Worm (Caenorhabditis elegans) whole organism, L1 larva: ENCODE results near the gene B0546.3.

Experiments
- C34B4.2 ChIP-seq: sonication (generic microtip); optimal IDR thresholded peaks from 2 replicates; lab custom pipeline; 2017; ENCODE audit warnings: mild to moderate bottlenecking, missing genetic modification characterization, missing compliant biosample characterization
- F16B12.6 ChIP-seq: fragments of 150-350 bp; optimal IDR thresholded peaks from 2 replicates; lab custom pipeline; 2014; ENCODE audit warnings: missing biosample characterization, missing genetic modification characterization
- alr-1 ChIP-seq: fragments of 200-800 bp; sonication (Bioruptor generic); optimal IDR thresholded peaks from 2 replicates; lab custom pipeline; 2018; ENCODE audit warnings: borderline replicate concordance, mild to moderate bottlenecking, missing genetic modification characterization, missing compliant biosample characterization
- aly-2 ChIP-seq: fragments of 150-350 bp; optimal IDR thresholded peaks from 2 replicates; lab custom pipeline; 2014; ENCODE audit warnings: missing biosample characterization, missing genetic modification characterization
- ama-1 ChIP-seq: fragments of 150-350 bp; optimal IDR thresholded peaks from 2 replicates; lab custom pipeline; 2014
- ceh-82 ChIP-seq, 3 experiments: fragments of 150-350 bp in 1 of 3; sonication (generic microtip) in 2 of 3; optimal IDR thresholded peaks; 2 replicates each; lab custom pipeline; 2014 to 2017; ENCODE audit warnings: missing biosample characterization in 3 of 3, missing genetic modification characterization in 3 of 3
- ceh-90 ChIP-seq: sonication (generic microtip); optimal IDR thresholded peaks from 2 replicates; lab custom pipeline; 2016; ENCODE audit warnings: missing genetic modification characterization, missing compliant biosample characterization
- dpl-1 ChIP-seq, 3 experiments: fragments of 150-350 bp in 2 of 3; sonication (generic microtip) in 1 of 3; optimal IDR thresholded peaks; 2 replicates each; lab custom pipeline; 2014 to 2017; ENCODE audit warnings: missing biosample characterization in 3 of 3, missing genetic modification characterization in 3 of 3, missing genetic modification reagents in 3 of 3
- dsc-1 ChIP-seq: sonication (generic microtip); optimal IDR thresholded peaks from 2 replicates; lab custom pipeline; 2016; ENCODE audit warnings: mild to moderate bottlenecking, missing genetic modification characterization, missing compliant biosample characterization
- efl-1 ChIP-seq, 4 experiments: fragments of 150-350 bp; optimal IDR thresholded peaks in 3 of 4; peaks in 1 of 4; 1 replicate in 1 of 4; 2 replicates in 3 of 4; lab custom pipeline; 2014; ENCODE audit warnings: missing biosample characterization in 2 of 4, missing genetic modification characterization in 2 of 4, missing genetic modification reagents in 2 of 4
- egl-27 ChIP-seq, 2 experiments: fragments of 150-350 bp in 1 of 2; sonication (generic microtip); optimal IDR thresholded peaks; 3 replicates each; lab custom pipeline; 2017 to 2018; ENCODE audit warnings: missing biosample characterization in 2 of 2, missing genetic modification characterization in 2 of 2, missing genetic modification reagents in 2 of 2
- elt-2 ChIP-seq: sonication (generic microtip); optimal IDR thresholded peaks from 2 replicates; lab custom pipeline; 2016; ENCODE audit warnings: missing genetic modification characterization, mild to moderate bottlenecking, inconsistent platforms, missing compliant biosample characterization, missing genetic modification reagents
- fkh-10 ChIP-seq: sonication (generic microtip); optimal IDR thresholded peaks from 2 replicates; lab custom pipeline; 2017; ENCODE audit warnings: missing biosample characterization, missing genetic modification reagents, missing genetic modification characterization
- fkh-8 ChIP-seq: sonication (generic microtip); optimal IDR thresholded peaks from 2 replicates; lab custom pipeline; 2016; ENCODE audit warnings: mild to moderate bottlenecking, missing genetic modification characterization, missing compliant biosample characterization
- hlh-17 ChIP-seq: fragments of 200-800 bp; sonication (Bioruptor generic); optimal IDR thresholded peaks from 2 replicates; lab custom pipeline; 2018; ENCODE audit warnings: missing genetic modification characterization, mild to moderate bottlenecking, missing compliant biosample characterization, moderate library complexity, borderline replicate concordance
- hlh-4 ChIP-seq: sonication (generic microtip); optimal IDR thresholded peaks from 2 replicates; lab custom pipeline; 2016; ENCODE audit warnings: mild to moderate bottlenecking, missing genetic modification characterization, missing compliant biosample characterization
- hpl-2 ChIP-seq: fragments of 150-350 bp; optimal IDR thresholded peaks from 2 replicates; lab custom pipeline; 2014; ENCODE audit warnings: missing biosample characterization, missing genetic modification reagents, missing genetic modification characterization
- irx-1 ChIP-seq: sonication (generic microtip); optimal IDR thresholded peaks from 2 replicates; lab custom pipeline; 2016; ENCODE audit warnings: missing genetic modification characterization, missing compliant biosample characterization
- isw-1 ChIP-seq: fragments of 200-800 bp; sonication (Bioruptor generic); IDR thresholded peaks from 2 replicates; pipeline ENCODE4 v1.3.6; 2022; ENCODE audit warnings: missing genetic modification characterization, missing compliant biosample characterization
- lin-35 ChIP-seq, 2 experiments: fragments of 150-350 bp; optimal IDR thresholded peaks; 2 replicates each; lab custom pipeline; 2014; ENCODE audit warnings: missing biosample characterization in 2 of 2, missing genetic modification characterization in 2 of 2, missing genetic modification reagents in 2 of 2
- lin-39 ChIP-seq: fragments of 150-350 bp; optimal IDR thresholded peaks from 2 replicates; lab custom pipeline; 2014; ENCODE audit warnings: missing biosample characterization, missing genetic modification reagents, missing genetic modification characterization
- lir-3 ChIP-seq: sonication (generic microtip); optimal IDR thresholded peaks from 2 replicates; lab custom pipeline; 2016; ENCODE audit warnings: mild to moderate bottlenecking, missing genetic modification characterization, moderate library complexity, missing compliant biosample characterization; ENCODE audit not compliant: poor library complexity
- lsy-2 ChIP-seq, 2 experiments: fragments of 150-350 bp; optimal IDR thresholded peaks; 2 replicates each; lab custom pipeline; 2014; ENCODE audit warnings: missing biosample characterization in 2 of 2, missing genetic modification characterization in 2 of 2
- mab-9 ChIP-seq: fragments of 200-800 bp; sonication (Bioruptor generic); IDR thresholded peaks from 2 replicates; pipeline ENCODE4 v1.3.6; 2022; ENCODE audit warnings: missing genetic modification reagents, missing genetic modification characterization, missing compliant biosample characterization
- mdl-1 ChIP-seq, 2 experiments: fragments of 150-350 bp; optimal IDR thresholded peaks; 2 replicates each; lab custom pipeline; 2014 to 2017; ENCODE audit warnings: missing biosample characterization in 2 of 2, missing genetic modification characterization in 2 of 2, inconsistent platforms in 1 of 2
- mep-1 ChIP-seq: fragments of 150-350 bp; optimal IDR thresholded peaks from 2 replicates; lab custom pipeline; 2014; ENCODE audit warnings: missing biosample characterization, missing genetic modification characterization
- nhr-12 ChIP-seq: sonication (generic microtip); optimal IDR thresholded peaks from 2 replicates; lab custom pipeline; 2017; ENCODE audit warnings: missing biosample characterization, missing genetic modification characterization
- nhr-76 ChIP-seq: sonication (generic microtip); optimal IDR thresholded peaks from 2 replicates; lab custom pipeline; 2017; ENCODE audit warnings: missing biosample characterization, missing genetic modification characterization
- nhr-77 ChIP-seq: fragments of 150-350 bp; optimal IDR thresholded peaks from 2 replicates; lab custom pipeline; 2014; ENCODE audit warnings: missing biosample characterization, missing genetic modification characterization
- nhr-85 ChIP-seq: sonication (generic microtip); peaks from one replicate; lab custom pipeline; 2016; ENCODE audit warnings: missing genetic modification characterization, inconsistent platforms, missing compliant biosample characterization
- pag-3 ChIP-seq: sonication (generic microtip); optimal IDR thresholded peaks from 2 replicates; lab custom pipeline; 2017; ENCODE audit warnings: missing genetic modification characterization, mild to moderate bottlenecking, missing compliant biosample characterization, antibody characterized with exemption, borderline replicate concordance; ENCODE audit not compliant: insufficient read depth
- snpc-4 ChIP-seq: fragments of 150-350 bp; optimal IDR thresholded peaks from 2 replicates; lab custom pipeline; 2014; ENCODE audit warnings: missing biosample characterization, missing genetic modification characterization
- snu-23 ChIP-seq: sonication (generic microtip); optimal IDR thresholded peaks from 2 replicates; lab custom pipeline; 2016; ENCODE audit warnings: missing genetic modification characterization, missing compliant biosample characterization
- sptf-1 ChIP-seq: fragments of 150-350 bp; optimal IDR thresholded peaks from 2 replicates; lab custom pipeline; 2014; ENCODE audit warnings: missing biosample characterization, missing genetic modification characterization
- tbx-2 ChIP-seq: sonication (generic microtip); optimal IDR thresholded peaks from 2 replicates; lab custom pipeline; 2016; ENCODE audit warnings: missing genetic modification characterization, missing compliant biosample characterization
- unc-130 ChIP-seq: fragments of 150-350 bp; optimal IDR thresholded peaks from 2 replicates; lab custom pipeline; 2017; ENCODE audit warnings: missing biosample characterization, missing genetic modification characterization, inconsistent platforms
- unc-62 ChIP-seq: fragments of 150-350 bp; optimal IDR thresholded peaks from 2 replicates; lab custom pipeline; 2014; ENCODE audit warnings: missing biosample characterization, missing genetic modification reagents, missing genetic modification characterization
- unc-86 ChIP-seq: sonication (generic microtip); optimal IDR thresholded peaks from 2 replicates; lab custom pipeline; 2016; ENCODE audit warnings: missing genetic modification characterization, missing compliant biosample characterization
- unc-98 ChIP-seq: fragments of 200-800 bp; sonication (Bioruptor generic); IDR thresholded peaks from 2 replicates; pipeline ENCODE4 v1.3.6; 2022; ENCODE audit warnings: missing genetic modification characterization, missing compliant biosample characterization
- xbp-1 ChIP-seq: sonication (generic microtip); optimal IDR thresholded peaks from 2 replicates; lab custom pipeline; 2016; ENCODE audit warnings: missing genetic modification characterization, missing compliant biosample characterization
- zag-1 ChIP-seq: fragments of 150-350 bp; optimal IDR thresholded peaks from 2 replicates; lab custom pipeline; 2014; ENCODE audit warnings: missing biosample characterization, missing genetic modification characterization
- zip-4 ChIP-seq: fragments of 200-800 bp; sonication (Bioruptor generic); optimal IDR thresholded peaks from 2 replicates; lab custom pipeline; 2018; ENCODE audit warnings: mild to moderate bottlenecking, missing genetic modification characterization, moderate library complexity, missing compliant biosample characterization
- ztf-4 ChIP-seq: fragments of 150-350 bp; optimal IDR thresholded peaks from 2 replicates; lab custom pipeline; 2014; ENCODE audit warnings: missing biosample characterization, missing genetic modification characterization

Gene B0546.3

ce11 chrIV:3400941-3401340 lies 18.3 kb upstream of the B0546.3 start:
- TF ChIP-seq fkh-10 (no peak), elt-2 (tag; lab: Kevin White, UChicago) (peak; percentile 58), nhr-12 (tag; lab: Kevin White, UChicago) (no peak), tbx-2 (no peak)

- no peak for TF ChIP-seq sptf-1 (tag; lab: Kevin White, UChicago)
- peak in 1 of 2 experiments; percentile 37 for TF ChIP-seq mdl-1 (tag; optimal IDR thresholded peaks at IDR 0.05; lab: Kevin White, UChicago)
- peak; percentile 4 for TF ChIP-seq fkh-10
- TF ChIP-seq nhr-77 (tag; lab: Kevin White, UChicago): peak; percentile 29
- TF ChIP-seq zag-1 (tag; lab: Kevin White, UChicago): no peak
- TF ChIP-seq efl-1 (optimal IDR thresholded peaks at IDR 0.05; lab: Kevin White, UChicago): peak; percentile 46 to 61
- TF ChIP-seq efl-1 (GFP tag; optimal IDR thresholded peaks at IDR 0.05 in 1 of 2; lab: Kevin White, UChicago): peak; percentile 56 to 94
- peak; percentile 40 for TF ChIP-seq mep-1
- peak; percentile 92 for TF ChIP-seq F16B12.6 (tag; lab: Kevin White, UChicago)
- peak; percentile 69 for TF ChIP-seq nhr-85
- no peak for TF ChIP-seq aly-2 (tag; lab: Kevin White, UChicago)
- peak; percentile 26 to 59 for TF ChIP-seq lin-35 (GFP tag; optimal IDR thresholded peaks at IDR 0.05; lab: Kevin White, UChicago)
- TF ChIP-seq unc-98 (GFP tag; lab: Robert Waterston, UW): no peak
- TF ChIP-seq dsc-1 (tag; lab: Kevin White, UChicago): peak; percentile 16
- TF ChIP-seq ceh-82 (tag; optimal IDR thresholded peaks at IDR 0.05; lab: Kevin White, UChicago): peak in 1 of 3 experiments; percentile 48
- no peak for TF ChIP-seq ztf-4 (tag; lab: Kevin White, UChicago)
- TF ChIP-seq unc-86 (tag; lab: Kevin White, UChicago): peak; percentile 11
- TF ChIP-seq tbx-2: peak; percentile 41
- TF ChIP-seq xbp-1 (tag; lab: Kevin White, UChicago): peak; percentile 10
- TF ChIP-seq snu-23: peak; percentile 38
- TF ChIP-seq dpl-1 (GFP tag; optimal IDR thresholded peaks at IDR 0.05; lab: Kevin White, UChicago): peak; percentile 37 to 56 (median 48)
- peak; percentile 88 to 97 for TF ChIP-seq lsy-2 (tag; optimal IDR thresholded peaks at IDR 0.05; lab: Kevin White, UChicago)
- peak; percentile 54 for TF ChIP-seq fkh-8 (tag; lab: Kevin White, UChicago)
- TF ChIP-seq unc-130: peak; percentile 23
These were observed 16.5 kb upstream of the B0546.3 start, which contains the start of the genes dyf-3 and pdhb-1 for ce11 chrIV:3399015-3399722. Gene dyf-3, minus strand, starts transcription at chrIV:3399231. Gene pdhb-1, plus strand, starts transcription at chrIV:3399672.

- no peak for TF ChIP-seq alr-1 (tag; lab: Kevin White, UChicago)
- TF ChIP-seq lir-3 (tag; lab: Kevin White, UChicago): no peak
- TF ChIP-seq zip-4 (GFP tag; lab: Kevin White, UChicago): no peak
- TF ChIP-seq ceh-90 (tag; lab: Kevin White, UChicago): no peak
- TF ChIP-seq egl-27 (tag; optimal IDR thresholded peaks at IDR 0.05; lab: Kevin White, UChicago): no peak
- no peak for TF ChIP-seq dpl-1 (GFP tag; optimal IDR thresholded peaks at IDR 0.05; lab: Kevin White, UChicago)
- TF ChIP-seq mab-9 (GFP tag; lab: Robert Waterston, UW): no peak
- no peak for TF ChIP-seq unc-86 (tag; lab: Kevin White, UChicago)
These were observed 15.4 kb upstream of the B0546.3 start for ce11 chrIV:3398078-3398477.

- TF ChIP-seq isw-1 (GFP tag; lab: Robert Waterston, UW) (no peak), irx-1 (tag; lab: Kevin White, UChicago) (no peak), alr-1 (tag; lab: Kevin White, UChicago) (no peak), hpl-2 (GFP tag; lab: Kevin White, UChicago) (no peak), mab-9 (GFP tag; lab: Robert Waterston, UW) (no peak), lin-39 (no peak), dsc-1 (tag; lab: Kevin White, UChicago) (no peak), pag-3 (tag; lab: Kevin White, UChicago) (no peak), snu-23 (no peak), lin-35 (GFP tag; optimal IDR thresholded peaks at IDR 0.05; lab: Kevin White, UChicago) (no peak), zip-4 (GFP tag; lab: Kevin White, UChicago) (no peak), hlh-4 (tag; lab: Kevin White, UChicago) (no peak), ama-1 (lab: Kevin White, UChicago) (no peak), nhr-76 (tag; lab: Kevin White, UChicago) (no peak), C34B4.2 (tag; lab: Kevin White, UChicago) (no peak), snpc-4 (tag; lab: Kevin White, UChicago) (no peak), unc-62 (GFP tag; lab: Kevin White, UChicago) (no peak), hlh-17 (GFP tag; lab: Kevin White, UChicago) (no peak)
These were observed 12.9 kb upstream of the B0546.3 start, which contains the start of gene C04C3.14 for ce11 chrIV:3395581-3395980. Gene C04C3.14, plus strand, starts transcription at chrIV:3395881.
